Worm (Caenorhabditis elegans): ENCODE data around the gene atg-18.

Gene atg-18

ce11 chrV:8610633-8611404, 20.3 kb downstream of the atg-18 start, which contains the start of gene fip-4 (continued):
- TF ChIP-seq dpl-1 (GFP tag; optimal IDR thresholded peaks at IDR 0.05): no peak
- no peak for TF ChIP-seq T26A5.8 (tag; optimal IDR thresholded peaks at IDR 0.05)
- TF ChIP-seq ceh-40 (GFP tag; IDR thresholded peaks at IDR 0.05): no peak
- no peak for TF ChIP-seq F49E8.2 (tag; optimal IDR thresholded peaks at IDR 0.05; ENCODE audit: insufficient read depth)
- TF ChIP-seq lag-1 (GFP tag; IDR thresholded peaks at IDR 0.05): no peak
- no peak for TF ChIP-seq hsf-1 (GFP tag; IDR thresholded peaks at IDR 0.05)
- TF ChIP-seq him-1 (tag; optimal IDR thresholded peaks at IDR 0.05): no peak
- no peak for TF ChIP-seq rpc-1 (optimal IDR thresholded peaks at IDR 0.05)
- TF ChIP-seq rpc-1 (tag; optimal IDR thresholded peaks at IDR 0.05): no peak
- no peak; the same call in 1 of the 2 replicates for TF ChIP-seq dox-1 (GFP tag; IDR thresholded peaks at IDR 0.05)
- no peak for TF ChIP-seq ekl-4 (GFP tag; IDR thresholded peaks at IDR 0.05)
- TF ChIP-seq snpc-1.3 (tag; optimal IDR thresholded peaks at IDR 0.05; ENCODE audit: insufficient read depth): no peak
- TF ChIP-seq F23B12.7 (tag; optimal IDR thresholded peaks at IDR 0.05; ENCODE audit: insufficient read depth): peak; percentile 23
- TF ChIP-seq zfh-2 (GFP tag; conservative IDR thresholded peaks at IDR 0.05): 0 out of 2 replicates have a peak, but pooled peaks have one; percentile 8

DNA sequence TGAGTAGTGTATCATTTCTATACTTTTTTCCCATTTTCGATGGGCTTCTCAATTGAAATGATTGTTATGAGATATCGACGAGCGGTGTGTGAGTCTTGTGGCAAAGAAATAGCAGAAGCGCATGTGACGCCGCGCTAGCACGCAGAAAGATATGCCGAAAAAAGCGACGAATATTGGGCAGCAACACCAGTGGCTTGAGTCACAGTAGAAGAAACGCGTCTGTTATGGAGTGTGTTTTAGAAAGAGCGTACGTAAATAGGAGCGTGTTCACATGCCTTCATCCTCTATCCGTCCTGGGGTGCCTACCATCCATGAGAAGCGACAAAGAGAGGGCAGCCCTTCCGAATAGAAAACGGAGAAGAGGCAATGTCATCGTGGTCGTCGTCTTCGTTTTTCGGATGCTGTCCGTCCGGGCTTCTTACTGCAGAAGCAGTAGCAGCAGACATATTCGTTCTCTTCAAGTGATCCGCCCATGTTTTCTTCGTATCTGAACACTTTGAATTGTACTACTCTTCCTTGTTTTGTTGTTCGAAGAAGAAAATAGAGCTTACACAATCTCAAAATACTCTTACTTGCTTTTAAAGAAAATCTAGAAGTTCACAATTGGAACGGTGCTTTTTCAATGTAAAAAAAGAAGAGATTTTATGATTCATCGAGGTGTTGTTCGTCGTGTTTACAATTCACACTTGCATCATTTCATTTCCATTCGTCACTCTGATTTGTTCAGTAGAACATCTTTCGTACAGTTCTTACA, 21.2 kb downstream of the atg-18 start:
- TF ChIP-seq ceh-79 (tag; optimal IDR thresholded peaks at IDR 0.05) (no peak), F33H1.4 (GFP tag; IDR thresholded peaks at IDR 0.05) (no peak), nfya-2 (GFP tag; IDR thresholded peaks at IDR 0.05) (no peak), mes-4 (tag; optimal IDR thresholded peaks at IDR 0.05) (no peak), T26A5.8 (tag; optimal IDR thresholded peaks at IDR 0.05) (no peak), ceh-40 (GFP tag; IDR thresholded peaks at IDR 0.05) (no peak), Y56A3A.18 (GFP tag; IDR thresholded peaks at IDR 0.05) (no peak), die-1 (tag; optimal IDR thresholded peaks at IDR 0.05) (no peak), rpc-1 (optimal IDR thresholded peaks at IDR 0.05) (no peak), rpc-1 (tag; optimal IDR thresholded peaks at IDR 0.05) (no peak), nhr-120 (GFP tag; IDR thresholded peaks at IDR 0.05) (0 out of 2 replicates have a peak, but pooled peaks have one; percentile 30), hmg-20 (GFP tag; IDR thresholded peaks at IDR 0.05) (no peak), pbrm-1 (GFP tag; IDR thresholded peaks at IDR 0.05) (no peak), F57A8.1 (GFP tag; optimal IDR thresholded peaks at IDR 0.05) (no peak), hlh-12 (tag; optimal IDR thresholded peaks at IDR 0.05) (no peak), tbp1 (GFP tag; optimal IDR thresholded peaks at IDR 0.05) (no peak), F52B5.7 (tag; optimal IDR thresholded peaks at IDR 0.05) (peak; percentile 22), hmg-1.2 (GFP tag; IDR thresholded peaks at IDR 0.05) (0 out of 2 replicates have a peak, but pooled peaks have one; percentile 5), athp-1 (tag; optimal IDR thresholded peaks at IDR 0.05) (no peak), chd-7 (tag; optimal IDR thresholded peaks at IDR 0.05) (peak; percentile 38), ceh-91 (GFP tag; IDR thresholded peaks at IDR 0.05) (no peak), B0336.3 (GFP tag; IDR thresholded peaks at IDR 0.05) (no peak), dox-1 (GFP tag; IDR thresholded peaks at IDR 0.05) (no peak), efl-1 (GFP tag; optimal IDR thresholded peaks at IDR 0.05) (no peak), unc-62 (GFP tag; optimal IDR thresholded peaks at IDR 0.05) (no peak), snpc-1.1 (tag; optimal IDR thresholded peaks at IDR 0.05; ENCODE audit: insufficient read depth) (no peak), nfyb-1 (GFP tag; IDR thresholded peaks at IDR 0.05) (no peak), Y79H2A.3 (GFP tag; conservative IDR thresholded peaks at IDR 0.05) (no peak), zfh-2 (GFP tag; conservative IDR thresholded peaks at IDR 0.05) (peak; percentile 54; the same call in 1 of the 2 replicates), F37B4.10 (GFP tag; IDR thresholded peaks at IDR 0.05) (no peak), ztf-26 (tag; optimal IDR thresholded peaks at IDR 0.05) (no peak), sptf-2 (GFP tag; optimal IDR thresholded peaks at IDR 0.05) (no peak), ztf-22 (GFP tag; optimal IDR thresholded peaks at IDR 0.05) (no peak), madf-8 (GFP tag; conservative IDR thresholded peaks at IDR 0.05) (no peak), lin-40 (tag; optimal IDR thresholded peaks at IDR 0.05) (no peak), cebp-2 (GFP tag; IDR thresholded peaks at IDR 0.05) (no peak), egrh-3 (GFP tag; IDR thresholded peaks at IDR 0.05) (no peak)
